Worm (Caenorhabditis elegans) whole organism, mixed stage, embryonic: ENCODE data around the gene pxn-2.

Source experiments
- M03D4.4 ChIP-seq: sonication (generic microtip); optimal IDR thresholded peaks from 2 replicates; lab custom pipeline; 2017; ENCODE audit warnings: mild to moderate bottlenecking, missing genetic modification characterization, missing compliant biosample characterization
- bed-3 ChIP-seq: fragments of 200-800 bp; sonication (Bioruptor generic); optimal IDR thresholded peaks from 3 replicates; lab custom pipeline; 2018; ENCODE audit warnings: mild to moderate bottlenecking, missing genetic modification characterization, moderate library complexity, missing compliant biosample characterization
- ceh-43 ChIP-seq: fragments of 200-800 bp; sonication (Bioruptor generic); optimal IDR thresholded peaks from 2 replicates; lab custom pipeline; 2018; ENCODE audit warnings: mild to moderate bottlenecking, missing genetic modification characterization, moderate library complexity, missing compliant biosample characterization
- ceh-83 ChIP-seq: fragments of 200-800 bp; sonication (Bioruptor generic); optimal IDR thresholded peaks from 2 replicates; lab custom pipeline; 2018; ENCODE audit warnings: mild to moderate bottlenecking, missing genetic modification characterization, missing compliant biosample characterization
- ces-1 ChIP-seq: fragments of 150-350 bp; optimal IDR thresholded peaks from 2 replicates; lab custom pipeline; 2014; ENCODE audit warnings: missing biosample characterization, missing genetic modification reagents, missing genetic modification characterization
- cnd-1 ChIP-seq: fragments of 200-800 bp; sonication (Bioruptor generic); optimal IDR thresholded peaks from 2 replicates; lab custom pipeline; 2018; ENCODE audit warnings: mild to moderate bottlenecking, missing genetic modification characterization, missing compliant biosample characterization
- drap-1 ChIP-seq: fragments of 200-800 bp; sonication (Bioruptor generic); optimal IDR thresholded peaks from 3 replicates; lab custom pipeline; 2018; ENCODE audit warnings: mild to moderate bottlenecking, missing genetic modification characterization, missing compliant biosample characterization
- elt-1 ChIP-seq: sonication (generic microtip); optimal IDR thresholded peaks from 2 replicates; lab custom pipeline; 2017; ENCODE audit warnings: missing genetic modification characterization, mild to moderate bottlenecking, missing compliant biosample characterization, antibody characterized with exemption, moderate library complexity, borderline replicate concordance; ENCODE audit not compliant: insufficient read depth
- elt-3 ChIP-seq: fragments of 150-350 bp; optimal IDR thresholded peaks from 2 replicates; lab custom pipeline; 2014; ENCODE audit warnings: missing biosample characterization, missing genetic modification characterization
- flh-1 ChIP-seq: fragments of 200-800 bp; sonication (Bioruptor generic); optimal IDR thresholded peaks from 2 replicates; lab custom pipeline; 2018; ENCODE audit warnings: mild to moderate bottlenecking, missing genetic modification characterization, moderate library complexity, missing compliant biosample characterization
- ham-2 ChIP-seq: fragments of 200-800 bp; sonication (Bioruptor generic); optimal IDR thresholded peaks from 2 replicates; lab custom pipeline; 2018; ENCODE audit warnings: mild to moderate bottlenecking, missing genetic modification characterization, missing compliant biosample characterization
- hlh-1 ChIP-seq: fragments of 150-350 bp; optimal IDR thresholded peaks from 2 replicates; lab custom pipeline; 2014; ENCODE audit warnings: missing biosample characterization, missing genetic modification reagents, missing genetic modification characterization
- lin-13 ChIP-seq: fragments of 150-350 bp; optimal IDR thresholded peaks from 2 replicates; lab custom pipeline; 2014; ENCODE audit warnings: missing biosample characterization, missing genetic modification characterization
- lin-32 ChIP-seq: fragments of 200-800 bp; sonication (Bioruptor generic); optimal IDR thresholded peaks from 2 replicates; lab custom pipeline; 2018; ENCODE audit warnings: mild to moderate bottlenecking, missing genetic modification characterization, missing compliant biosample characterization
- lsy-2 ChIP-seq: fragments of 150-350 bp; optimal IDR thresholded peaks from 2 replicates; lab custom pipeline; 2014; ENCODE audit warnings: missing biosample characterization, missing genetic modification characterization
- mab-5 ChIP-seq: fragments of 150-350 bp; optimal IDR thresholded peaks from 2 replicates; lab custom pipeline; 2014; ENCODE audit warnings: missing biosample characterization, missing genetic modification characterization
- mep-1 ChIP-seq: fragments of 150-350 bp; optimal IDR thresholded peaks from 2 replicates; lab custom pipeline; 2017; ENCODE audit warnings: missing biosample characterization, missing genetic modification reagents, missing genetic modification characterization, inconsistent platforms
- mls-2 ChIP-seq: sonication (generic microtip); optimal IDR thresholded peaks from 2 replicates; lab custom pipeline; 2016; ENCODE audit warnings: mild to moderate bottlenecking, missing genetic modification characterization, moderate library complexity, missing compliant biosample characterization
- nhr-12 ChIP-seq: fragments of 150-350 bp; optimal IDR thresholded peaks from 2 replicates; lab custom pipeline; 2014; ENCODE audit warnings: missing biosample characterization, missing genetic modification characterization
- nhr-2 ChIP-seq: fragments of 150-350 bp; optimal IDR thresholded peaks from 2 replicates; lab custom pipeline; 2014; ENCODE audit warnings: missing biosample characterization, missing genetic modification characterization
- nhr-237 ChIP-seq: fragments of 150-350 bp; optimal IDR thresholded peaks from 2 replicates; lab custom pipeline; 2014; ENCODE audit warnings: missing biosample characterization, missing genetic modification characterization
- nhr-28 ChIP-seq: fragments of 150-350 bp; optimal IDR thresholded peaks from 2 replicates; lab custom pipeline; 2014; ENCODE audit warnings: missing biosample characterization, missing genetic modification characterization
- nhr-76 ChIP-seq: sonication (generic microtip); optimal IDR thresholded peaks from 2 replicates; lab custom pipeline; 2017; ENCODE audit warnings: missing biosample characterization, missing genetic modification characterization
- pha-4 ChIP-seq: fragments of 150-350 bp; optimal IDR thresholded peaks from 2 replicates; lab custom pipeline; 2018; ENCODE audit warnings: missing biosample characterization, missing genetic modification reagents, missing genetic modification characterization
- sem-2 ChIP-seq: fragments of 200-800 bp; sonication (Bioruptor generic); optimal IDR thresholded peaks from 2 replicates; lab custom pipeline; 2018; ENCODE audit warnings: mild to moderate bottlenecking, missing genetic modification characterization, missing compliant biosample characterization
- snpc-4 ChIP-seq: fragments of 150-350 bp; optimal IDR thresholded peaks from 2 replicates; lab custom pipeline; 2014; ENCODE audit warnings: missing biosample characterization, missing genetic modification characterization
- sptf-1 ChIP-seq: sonication (generic microtip); optimal IDR thresholded peaks from 2 replicates; lab custom pipeline; 2017; ENCODE audit warnings: mild to moderate bottlenecking, missing genetic modification characterization, moderate library complexity, missing compliant biosample characterization
- tbx-8 ChIP-seq: fragments of 200-800 bp; sonication (Bioruptor generic); optimal IDR thresholded peaks from 2 replicates; lab custom pipeline; 2018; ENCODE audit warnings: mild to moderate bottlenecking, missing genetic modification characterization, moderate library complexity, missing compliant biosample characterization
- unc-120 ChIP-seq: sonication (generic microtip); optimal IDR thresholded peaks from 2 replicates; lab custom pipeline; 2017; ENCODE audit warnings: missing genetic modification characterization, missing compliant biosample characterization; ENCODE audit not compliant: poor library complexity, severe bottlenecking
- unc-39 ChIP-seq: fragments of 150-350 bp; optimal IDR thresholded peaks from 2 replicates; lab custom pipeline; 2014; ENCODE audit warnings: missing biosample characterization, missing genetic modification characterization
- unc-62 ChIP-seq: fragments of 150-350 bp; optimal IDR thresholded peaks from 2 replicates; lab custom pipeline; 2014; ENCODE audit warnings: missing biosample characterization, missing genetic modification reagents, missing genetic modification characterization
- zip-8 ChIP-seq: fragments of 150-350 bp; optimal IDR thresholded peaks from 2 replicates; lab custom pipeline; 2014; ENCODE audit warnings: missing biosample characterization, missing genetic modification characterization
- ztf-11 ChIP-seq: fragments of 150-350 bp; optimal IDR thresholded peaks from 2 replicates; lab custom pipeline; 2014; ENCODE audit warnings: missing biosample characterization, missing genetic modification characterization

The pxn-2 gene

ce11 chrX:10976447-10977196 is 2.5 kb downstream of the pxn-2 start:
- TF ChIP-seq nhr-28 = no peak
- no peak for TF ChIP-seq zip-8 (tag; lab: Kevin White, UChicago)
- no peak for TF ChIP-seq ztf-11 (tag; lab: Kevin White, UChicago)
- TF ChIP-seq lin-13 (tag; lab: Kevin White, UChicago) = no peak
- TF ChIP-seq unc-62 = no peak
- TF ChIP-seq snpc-4 (tag; lab: Kevin White, UChicago) = no peak
- TF ChIP-seq elt-3 (tag; lab: Kevin White, UChicago) = no peak
- no peak for TF ChIP-seq mab-5 (tag; lab: Kevin White, UChicago)
- no peak for TF ChIP-seq lsy-2 (tag; lab: Kevin White, UChicago)

DNA sequence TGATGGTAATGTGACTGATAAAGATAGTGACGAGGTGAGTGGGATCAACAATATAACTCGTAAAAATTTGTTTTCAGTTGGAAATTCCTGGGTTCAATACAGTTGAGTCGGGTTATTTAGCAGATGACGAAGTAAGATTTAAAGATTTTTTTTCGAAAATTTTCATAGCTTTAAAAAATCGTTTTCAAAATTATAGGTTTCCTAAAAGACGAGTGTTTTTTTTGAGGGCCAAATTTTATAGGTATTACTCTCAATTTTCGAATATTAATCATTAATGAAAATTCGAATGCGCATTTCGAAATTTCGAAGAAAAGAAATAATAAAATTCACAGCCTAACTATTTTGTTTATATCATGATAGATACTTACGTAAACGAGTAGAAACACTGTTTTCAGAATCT is 8.0 kb downstream of the pxn-2 start:
- TF ChIP-seq sptf-1 = no peak
- TF ChIP-seq zip-8 (tag; lab: Kevin White, UChicago) = no peak
- TF ChIP-seq lin-13 (tag; lab: Kevin White, UChicago) = no peak
- TF ChIP-seq ces-1 (GFP tag; lab: Kevin White, UChicago) = no peak
- TF ChIP-seq, all 35 proteins: peak for 0

ce11 chrX:10970629-10971028 is 8.5 kb downstream of the pxn-2 start, which contains the start of gene K09C8.8:
Gene K09C8.8 (plus strand): TSS chrX:10970929.
- TF ChIP-seq elt-1 (no peak), tbx-8 (GFP tag; lab: Kevin White, UChicago) (no peak), pha-4 (tag; lab: Kevin White, UChicago) (no peak), nhr-28 (no peak), hlh-1 (tag; lab: Kevin White, UChicago) (no peak), sptf-1 (no peak), drap-1 (GFP tag; lab: Kevin White, UChicago) (no peak)

DNA sequence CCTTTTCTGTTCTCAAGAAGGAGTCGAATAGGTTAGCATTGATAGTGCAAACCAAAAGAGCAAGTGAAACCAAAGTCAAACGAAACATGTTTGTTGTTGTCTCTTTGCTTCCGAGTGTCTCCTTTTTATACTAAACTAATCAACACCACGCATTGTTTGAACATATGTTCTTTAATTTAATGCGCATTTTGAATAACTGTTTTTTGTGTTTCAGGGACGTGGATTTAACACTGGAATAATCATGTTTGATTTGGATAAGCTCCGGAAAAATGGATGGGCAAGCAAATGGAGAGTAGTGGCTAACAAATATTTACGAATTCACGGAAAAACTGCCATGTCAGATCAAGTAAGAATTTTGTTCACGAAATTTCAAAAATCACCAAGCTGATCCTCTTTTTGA is 11.4 kb downstream of the pxn-2 start, which contains the start of gene K09C8.9:
Gene K09C8.9, minus strand, starts transcription at position 101 of the 400 bp plus-strand sequence.
- TF ChIP-seq elt-3 (tag; lab: Kevin White, UChicago) (no peak), ces-1 (GFP tag; lab: Kevin White, UChicago) (no peak), ceh-83 (GFP tag; lab: Kevin White, UChicago) (no peak), mep-1 (tag; lab: Kevin White, UChicago) (no peak), lin-32 (GFP tag; lab: Kevin White, UChicago) (no peak), tbx-8 (GFP tag; lab: Kevin White, UChicago) (no peak), nhr-76 (tag; lab: Kevin White, UChicago) (no peak)

DNA sequence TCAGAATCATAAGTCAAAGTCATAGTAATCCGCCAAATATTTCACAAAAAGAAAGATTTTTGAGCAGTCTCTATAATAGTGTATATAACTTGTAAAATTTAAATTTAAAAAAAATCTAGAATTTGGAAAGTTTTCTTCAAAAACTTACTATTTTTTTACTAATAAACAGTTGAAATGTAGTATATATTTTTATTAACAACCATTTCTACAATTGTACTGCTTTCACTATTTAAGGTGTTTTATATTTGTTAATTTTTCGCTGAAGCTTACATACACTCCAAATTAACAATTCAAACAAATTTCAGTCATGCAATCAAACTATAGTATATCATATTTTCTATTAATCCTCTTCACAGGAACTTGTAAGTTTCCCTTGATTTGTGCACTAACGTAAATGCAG is 12.8 kb downstream of the pxn-2 start, which contains the start of gene lge-1:
Gene lge-1, plus strand, starts transcription at position 301 of the 400 bp plus-strand sequence.
- TF ChIP-seq flh-1 (GFP tag; lab: Kevin White, UChicago) = no peak
- no peak for TF ChIP-seq ham-2 (GFP tag; lab: Kevin White, UChicago)
- no peak for TF ChIP-seq nhr-76 (tag; lab: Kevin White, UChicago)
- no peak for TF ChIP-seq nhr-28
- TF ChIP-seq lin-13 (tag; lab: Kevin White, UChicago) = no peak
- TF ChIP-seq M03D4.4 (tag; lab: Kevin White, UChicago) = no peak
- TF ChIP-seq mls-2 (tag; lab: Kevin White, UChicago) = no peak
- TF ChIP-seq ceh-43 = no peak

DNA sequence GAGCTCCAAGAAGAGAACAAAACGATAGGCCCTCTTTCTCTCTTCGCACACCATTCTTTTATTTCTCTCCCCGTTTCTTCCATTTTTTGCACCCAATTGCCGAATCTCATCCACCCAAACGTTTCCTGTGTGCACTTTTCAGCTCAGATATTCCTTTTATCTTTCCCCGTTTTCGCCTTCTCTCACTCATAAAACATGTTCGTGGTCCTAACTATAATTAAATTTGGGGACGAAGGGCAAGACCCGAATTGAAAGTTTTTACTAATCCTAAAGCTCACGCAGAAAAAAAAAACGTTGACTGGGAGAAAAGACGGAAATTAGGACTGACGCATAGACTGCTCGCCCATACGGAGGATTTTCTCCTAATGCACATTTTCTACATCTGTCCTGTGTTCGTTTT is 13.6 kb downstream of the pxn-2 start:
- peak; percentile 82 for TF ChIP-seq ces-1 (GFP tag; lab: Kevin White, UChicago)
- TF ChIP-seq ztf-11 (tag; lab: Kevin White, UChicago) = no peak

DNA sequence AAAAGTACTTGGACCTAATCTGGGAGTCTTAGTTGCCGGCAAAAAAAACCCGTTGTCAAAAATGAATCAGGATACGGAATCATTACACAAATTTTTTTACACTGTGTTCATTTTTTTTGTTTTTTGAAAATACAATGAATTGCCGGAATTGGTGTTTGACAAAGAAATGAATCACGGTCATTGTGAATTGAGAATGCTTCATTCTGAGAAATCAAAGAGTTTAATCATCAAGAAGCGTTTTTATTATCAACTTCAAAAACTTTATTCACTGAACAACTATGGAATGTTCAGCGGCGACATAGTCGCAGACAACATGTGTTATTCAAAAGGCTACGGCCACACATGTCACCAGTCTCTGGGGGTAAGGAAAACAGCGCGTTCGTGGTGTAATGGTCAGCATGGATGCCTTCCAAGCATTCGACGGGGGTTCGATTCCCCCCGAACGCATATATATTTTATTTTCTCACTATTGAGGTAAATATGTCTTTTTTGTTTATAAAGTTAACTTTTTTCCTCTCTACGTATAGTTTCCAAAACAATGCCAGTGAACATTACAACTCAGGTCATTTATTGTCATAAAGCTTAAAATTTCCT is 15.5 kb downstream of the pxn-2 start, which contains the start of gene nas-10:
Gene nas-10, minus strand, starts transcription at position 51 of the 594 bp plus-strand sequence.
- peak; percentile 10 for TF ChIP-seq unc-39 (tag; lab: Kevin White, UChicago)
- TF ChIP-seq ceh-43 = peak; percentile 68
- no peak for TF ChIP-seq elt-1
- peak; percentile 83 for TF ChIP-seq cnd-1 (tag; lab: Kevin White, UChicago)
- no peak for TF ChIP-seq nhr-12
- TF ChIP-seq elt-3 (tag; lab: Kevin White, UChicago) = no peak
- peak; percentile 90 for TF ChIP-seq ceh-83 (GFP tag; lab: Kevin White, UChicago)
- TF ChIP-seq sem-2 (GFP tag; lab: Kevin White, UChicago) = peak; percentile 80
- peak; percentile 95 for TF ChIP-seq mls-2 (tag; lab: Kevin White, UChicago)
- no peak for TF ChIP-seq zip-8 (tag; lab: Kevin White, UChicago)
- peak; percentile 73 for TF ChIP-seq ham-2 (GFP tag; lab: Kevin White, UChicago)
- TF ChIP-seq nhr-28 = peak; percentile 17
- peak; percentile 86 for TF ChIP-seq unc-120 (tag; lab: Kevin White, UChicago)
- peak; percentile 50 for TF ChIP-seq ces-1 (GFP tag; lab: Kevin White, UChicago)
- TF ChIP-seq snpc-4 (tag; lab: Kevin White, UChicago) = no peak
- peak; percentile 92 for TF ChIP-seq M03D4.4 (tag; lab: Kevin White, UChicago)
- peak; percentile 30 for TF ChIP-seq tbx-8 (GFP tag; lab: Kevin White, UChicago)
- peak; percentile 88 for TF ChIP-seq drap-1 (GFP tag; lab: Kevin White, UChicago)
- TF ChIP-seq nhr-2 = no peak
- TF ChIP-seq nhr-237 (tag; lab: Kevin White, UChicago) = no peak
- TF ChIP-seq nhr-76 (tag; lab: Kevin White, UChicago) = no peak
- peak; percentile 76 for TF ChIP-seq bed-3
- no peak for TF ChIP-seq unc-62
